Fruit fly (Drosophila melanogaster): ENCODE measurements around the gene Rala.

Rala gene

DNA sequence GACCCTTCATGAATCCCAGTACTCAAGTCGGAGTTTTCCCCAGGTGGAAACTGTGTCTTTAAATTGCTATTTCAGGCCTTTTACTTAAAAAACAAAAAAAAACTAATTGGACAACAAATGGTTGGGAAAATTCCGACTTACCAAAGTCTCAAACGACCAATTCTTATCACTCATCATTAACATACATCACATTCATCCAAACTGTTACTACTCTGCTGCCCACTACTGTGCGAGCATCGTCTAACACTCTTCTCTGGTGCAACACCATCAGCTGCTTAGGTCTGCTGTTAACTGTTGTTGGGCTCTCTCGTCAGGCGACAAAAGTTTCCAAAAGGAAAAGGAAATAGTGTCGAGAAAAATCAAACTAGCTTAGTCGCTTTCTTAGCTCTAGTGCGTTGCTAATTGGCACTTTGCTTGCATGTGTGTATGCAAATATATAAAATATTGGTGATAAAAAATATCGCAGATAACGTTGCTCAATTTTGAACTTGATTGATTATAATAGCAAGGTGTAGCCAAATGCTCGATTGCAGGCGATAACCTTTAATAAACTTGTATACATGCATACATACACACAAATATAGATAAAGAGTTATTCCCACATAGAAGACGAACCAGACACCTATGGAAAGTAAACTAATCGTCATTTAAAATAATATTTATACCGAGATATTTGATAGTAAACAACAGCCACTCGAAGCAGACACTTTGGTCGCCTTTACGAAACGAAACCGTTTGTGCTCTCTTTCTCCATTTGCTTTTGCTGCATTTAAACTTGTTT lies 25.3 kb downstream of the Rala start (continued):
- TF ChIP-seq onecut (GFP tag; IDR thresholded peaks at IDR 0.05) (peak; percentile 13; the same call in 1 of the 2 replicates), da (GFP tag; optimal IDR thresholded peaks at IDR 0.05) (no peak), dpn (GFP tag; optimal IDR thresholded peaks at IDR 0.05) (peak; percentile 4 to 31), Lhr (GFP tag; optimal IDR thresholded peaks at IDR 0.05) (peak; percentile 4), CG10209 (GFP tag; optimal IDR thresholded peaks at IDR 0.05) (peak; percentile 60), trh (GFP tag; optimal IDR thresholded peaks at IDR 0.05) (no peak), Scr (GFP tag; IDR thresholded peaks at IDR 0.05; ENCODE audit: partially characterized antibody) (no peak), Nf-YA (GFP tag; IDR thresholded peaks at IDR 0.05) (0 out of 2 replicates have a peak, but pooled peaks have one; percentile 6), Adf1 (GFP tag; IDR thresholded peaks at IDR 0.05) (no peak), CG3281 (GFP tag; optimal IDR thresholded peaks at IDR 0.05) (peak; percentile 15), nerfin-1 (tag; optimal IDR thresholded peaks at IDR 0.05) (peak; percentile 55), CG5953 (GFP tag; IDR thresholded peaks at IDR 0.05) (no peak), B-H1 (GFP tag; IDR thresholded peaks at IDR 0.05) (no peak), danr (GFP tag; IDR thresholded peaks at IDR 0.05) (no peak), CkIIα-i1 (GFP tag; IDR thresholded peaks at IDR 0.05) (no peak), twi (tag; optimal IDR thresholded peaks at IDR 0.05) (peak; percentile 43), prd (optimal IDR thresholded peaks at IDR 0.05) (no peak), prd (GFP tag; IDR thresholded peaks at IDR 0.05) (peak; percentile 56; the same call in 1 of the 3 replicates), CrebB (tag; optimal IDR thresholded peaks at IDR 0.05) (no peak), gcm (GFP tag; optimal IDR thresholded peaks at IDR 0.05) (peak; percentile 43), CG5245 (GFP tag; optimal IDR thresholded peaks at IDR 0.05) (peak; percentile 21), grn (GFP tag; optimal IDR thresholded peaks at IDR 0.05) (no peak), CG14050 (GFP tag; IDR thresholded peaks at IDR 0.05) (0 out of 3 replicates have a peak, but pooled peaks have one; percentile 14), CG30403 (GFP tag; optimal IDR thresholded peaks at IDR 0.05) (peak; percentile 71), CG7372 (GFP tag; IDR thresholded peaks at IDR 0.05) (no peak), CG11456 (GFP tag; IDR thresholded peaks at IDR 0.05) (no peak), CG9876 (GFP tag; optimal IDR thresholded peaks at IDR 0.05) (no peak), dan (GFP tag; IDR thresholded peaks at IDR 0.05) (no peak), CG17359 (tag; optimal IDR thresholded peaks at IDR 0.05) (peak; percentile 70)

DNA sequence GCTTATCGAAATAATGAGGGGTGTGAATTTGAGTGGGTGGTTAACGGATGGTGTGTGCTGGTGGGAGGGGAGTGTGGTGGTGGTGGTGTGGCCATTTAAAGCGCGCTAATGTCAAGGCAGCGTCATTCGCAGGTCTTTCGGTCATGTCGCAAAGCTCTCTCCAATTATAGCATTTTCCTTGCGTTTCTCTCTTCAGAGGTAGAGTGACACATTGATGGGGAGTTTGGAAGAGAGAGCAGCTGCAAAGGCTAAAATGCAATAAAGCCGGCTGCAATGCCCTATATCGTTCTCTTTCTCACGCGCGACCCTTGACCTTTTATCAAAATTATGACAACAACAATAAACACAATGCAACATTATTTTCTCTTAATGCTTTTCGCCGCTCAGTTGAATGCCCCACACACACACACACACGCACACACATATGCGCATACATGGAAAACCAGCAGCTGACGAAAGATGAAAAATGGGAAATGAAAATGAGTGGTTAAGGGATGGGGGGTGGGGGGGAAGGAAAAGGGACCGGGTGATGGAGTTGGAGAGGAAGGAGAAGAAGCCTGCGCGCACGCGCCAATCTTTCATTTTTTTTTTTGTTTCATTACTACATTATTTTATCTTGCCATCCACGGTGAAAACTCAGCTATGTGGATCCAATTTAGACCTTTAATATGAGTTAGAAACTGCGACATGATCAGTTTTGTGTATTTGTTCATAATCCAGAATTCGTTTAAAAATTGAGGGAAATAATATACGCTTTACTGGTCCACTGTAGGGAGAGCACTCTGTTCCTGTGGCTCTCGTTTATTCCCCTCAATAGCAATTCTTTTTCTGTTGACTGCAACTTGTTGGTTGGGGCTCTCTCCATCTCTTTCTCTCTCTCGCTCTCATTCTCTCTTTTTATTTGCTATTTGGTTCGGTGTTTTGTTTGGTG lies 27.5 kb downstream of the Rala start:
- peak; percentile 23 for TF ChIP-seq CG3407 (GFP tag; optimal IDR thresholded peaks at IDR 0.05)
- peak; percentile 61; the same call in 1 of the 2 replicates for TF ChIP-seq CG14667 (GFP tag; IDR thresholded peaks at IDR 0.05)
- peak; percentile 45; the same call in 1 of the 3 replicates for TF ChIP-seq CG2889 (GFP tag; IDR thresholded peaks at IDR 0.05)
- TF ChIP-seq CG14860 (GFP tag; IDR thresholded peaks at IDR 0.05; ENCODE audit: partially characterized antibody) = no peak
- peak; percentile 77 for TF ChIP-seq CG1233 (GFP tag; optimal IDR thresholded peaks at IDR 0.05)
- TF ChIP-seq E2f1 (GFP tag; IDR thresholded peaks at IDR 0.05) = peak; percentile 75
- TF ChIP-seq CG6272 (GFP tag; IDR thresholded peaks at IDR 0.05) = peak; percentile 42
- peak; percentile 81 for TF ChIP-seq unpg (GFP tag; optimal IDR thresholded peaks at IDR 0.05)
- TF ChIP-seq CG10321 (GFP tag; IDR thresholded peaks at IDR 0.05) = no peak
- peak; percentile 1 for TF ChIP-seq Sry-β (GFP tag; optimal IDR thresholded peaks at IDR 0.05)
- peak; percentile 53 for TF ChIP-seq CG18619 (GFP tag; optimal IDR thresholded peaks at IDR 0.05)
- no peak for TF ChIP-seq Tbp (GFP tag; optimal IDR thresholded peaks at IDR 0.05)
- TF ChIP-seq salm (tag; optimal IDR thresholded peaks at IDR 0.05) = peak; percentile 64
- no peak for TF ChIP-seq cas (GFP tag; IDR thresholded peaks at IDR 0.05)
- peak; percentile 79 for TF ChIP-seq dysf (GFP tag; IDR thresholded peaks at IDR 0.05)
- TF ChIP-seq jumu (GFP tag; optimal IDR thresholded peaks at IDR 0.05) = peak; percentile 83
- peak; percentile 32 for TF ChIP-seq CG18011 (GFP tag; optimal IDR thresholded peaks at IDR 0.05)
- peak; percentile 2 for TF ChIP-seq stwl (tag; optimal IDR thresholded peaks at IDR 0.05)
- TF ChIP-seq CG15479 (GFP tag; optimal IDR thresholded peaks at IDR 0.05) = no peak
- TF ChIP-seq Gsc (GFP tag; IDR thresholded peaks at IDR 0.05) = no peak; the same call in 1 of the 2 replicates
